Worm (Caenorhabditis elegans): ENCODE measurements around the gene pxn-1.
A peak's percentile ranks its signal among the peaks of the same experiment; 100 is the strongest.

pxn-1 gene

ce11 chrV:8500348-8500747 is 5.7 kb downstream of the pxn-1 start (continued):
- TF ChIP-seq nhr-27 (tag; optimal IDR thresholded peaks at IDR 0.05) (peak; percentile 100), snpc-3.4 (tag; optimal IDR thresholded peaks at IDR 0.05) (peak; percentile 99), lsl-1 (GFP tag; optimal IDR thresholded peaks at IDR 0.05) (peak; percentile 82), lin-54 (GFP tag; optimal IDR thresholded peaks at IDR 0.05) (peak; percentile 97), nfya-2 (GFP tag; IDR thresholded peaks at IDR 0.05) (peak; percentile 97), xnd-1 (tag; optimal IDR thresholded peaks at IDR 0.05) (peak; percentile 79), hlh-26 (GFP tag; conservative IDR thresholded peaks at IDR 0.05) (peak; percentile 85), snpc-4 (GFP tag; optimal IDR thresholded peaks at IDR 0.05) (peak; percentile 99), snpc-4 (tag; optimal IDR thresholded peaks at IDR 0.05) (peak; percentile 99 to 100 (median 100)), F49E8.2 (tag; optimal IDR thresholded peaks at IDR 0.05; ENCODE audit: insufficient read depth) (peak; percentile 72), ztf-6 (GFP tag; IDR thresholded peaks at IDR 0.05) (peak; percentile 92), madf-8 (GFP tag; conservative IDR thresholded peaks at IDR 0.05) (peak; percentile 84), ztf-22 (GFP tag; optimal IDR thresholded peaks at IDR 0.05) (peak; percentile 99), F55B11.4 (tag; optimal IDR thresholded peaks at IDR 0.05; ENCODE audit: borderline replicate concordance, insufficient read depth) (peak; percentile 55), repo-1 (tag; optimal IDR thresholded peaks at IDR 0.05) (peak; percentile 100), zfh-2 (GFP tag; conservative IDR thresholded peaks at IDR 0.05) (no peak), rpc-1 (optimal IDR thresholded peaks at IDR 0.05) (peak; percentile 98), rpc-1 (tag; optimal IDR thresholded peaks at IDR 0.05) (peak; percentile 100), hlh-12 (tag; optimal IDR thresholded peaks at IDR 0.05) (peak; percentile 94), nfyb-1 (GFP tag; IDR thresholded peaks at IDR 0.05) (peak; percentile 99), ceh-58 (GFP tag; IDR thresholded peaks at IDR 0.05) (peak; percentile 100), pha-4 (tag; optimal IDR thresholded peaks at IDR 0.05) (no peak), F33H1.4 (GFP tag; IDR thresholded peaks at IDR 0.05) (peak; percentile 77), T26A5.8 (tag; optimal IDR thresholded peaks at IDR 0.05) (peak; percentile 100), efl-1 (GFP tag; optimal IDR thresholded peaks at IDR 0.05) (peak; percentile 64), hsf-1 (GFP tag; IDR thresholded peaks at IDR 0.05) (peak; percentile 93), egl-18 (GFP tag; IDR thresholded peaks at IDR 0.05) (peak; percentile 97), nhr-120 (GFP tag; IDR thresholded peaks at IDR 0.05) (peak; percentile 100), ama-1 (optimal IDR thresholded peaks at IDR 0.05) (peak; percentile 59), ama-1 (GFP tag; optimal IDR thresholded peaks at IDR 0.05) (peak; percentile 96 to 97), T07F8.4 (tag; optimal IDR thresholded peaks at IDR 0.05) (peak; percentile 96), attf-3 (GFP tag; conservative IDR thresholded peaks at IDR 0.05) (peak; percentile 80), let-607 (tag; optimal IDR thresholded peaks at IDR 0.05) (peak; percentile 91), hmg-1.2 (GFP tag; IDR thresholded peaks at IDR 0.05) (peak; percentile 99), hrde-1 (tag; optimal IDR thresholded peaks at IDR 0.05; ENCODE audit: borderline replicate concordance) (peak; percentile 98), B0035.1 (tag; optimal IDR thresholded peaks at IDR 0.05) (peak; percentile 96), ztf-25 (GFP tag; IDR thresholded peaks at IDR 0.05) (peak; percentile 100), F52B5.7 (tag; optimal IDR thresholded peaks at IDR 0.05) (peak; percentile 100), tlf-1 (GFP tag; optimal IDR thresholded peaks at IDR 0.05) (peak; percentile 96), hmg-20 (GFP tag; IDR thresholded peaks at IDR 0.05) (peak; percentile 98), somi-1 (GFP tag; optimal IDR thresholded peaks at IDR 0.05) (peak; percentile 99), bed-1 (GFP tag; IDR thresholded peaks at IDR 0.05) (peak; percentile 99), snpc-1.3 (tag; optimal IDR thresholded peaks at IDR 0.05; ENCODE audit: insufficient read depth) (peak; percentile 98), atf-7 (tag; optimal IDR thresholded peaks at IDR 0.05) (peak; percentile 98), fkh-3 (tag; optimal IDR thresholded peaks at IDR 0.05) (peak; percentile 100), snpc-1.1 (tag; optimal IDR thresholded peaks at IDR 0.05; ENCODE audit: insufficient read depth) (peak; percentile 100), B0336.3 (GFP tag; IDR thresholded peaks at IDR 0.05) (peak; percentile 99), zim-3 (tag; optimal IDR thresholded peaks at IDR 0.05) (peak; percentile 100)
